Worm (Caenorhabditis elegans) whole organism, dauer: ENCODE results near the gene comt-4.

Experiments
- unc-62 ChIP-seq: sonication (generic microtip); optimal IDR thresholded peaks from 2 replicates; lab custom pipeline; 2017; ENCODE audit warnings: missing biosample characterization, missing genetic modification reagents, missing genetic modification characterization

comt-4 gene

DNA sequence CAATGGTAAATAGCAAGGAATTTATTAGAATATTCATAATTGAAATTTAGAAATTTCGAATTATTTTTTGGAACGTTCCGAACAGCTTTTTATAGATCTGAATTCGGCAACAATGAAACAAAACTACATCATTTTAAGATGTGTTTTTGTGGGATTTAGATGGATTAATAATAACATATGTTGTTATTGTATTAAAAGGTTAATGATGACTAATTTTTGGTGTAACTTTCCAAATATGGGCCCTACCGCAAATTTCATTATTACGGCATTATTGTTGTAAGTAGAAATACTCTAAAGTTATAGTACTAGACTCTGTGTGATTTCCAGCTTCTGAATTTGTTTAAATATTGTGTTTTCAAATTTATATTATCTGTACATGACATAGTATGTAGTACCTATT, 36.2 kb downstream of the comt-4 start, which contains the start of gene F59A7.11:
Gene F59A7.11, minus strand, starts transcription at position 101 of the 400 bp plus-strand sequence.
- TF ChIP-seq unc-62 (GFP tag; lab: Kevin White, UChicago): no peak

DNA sequence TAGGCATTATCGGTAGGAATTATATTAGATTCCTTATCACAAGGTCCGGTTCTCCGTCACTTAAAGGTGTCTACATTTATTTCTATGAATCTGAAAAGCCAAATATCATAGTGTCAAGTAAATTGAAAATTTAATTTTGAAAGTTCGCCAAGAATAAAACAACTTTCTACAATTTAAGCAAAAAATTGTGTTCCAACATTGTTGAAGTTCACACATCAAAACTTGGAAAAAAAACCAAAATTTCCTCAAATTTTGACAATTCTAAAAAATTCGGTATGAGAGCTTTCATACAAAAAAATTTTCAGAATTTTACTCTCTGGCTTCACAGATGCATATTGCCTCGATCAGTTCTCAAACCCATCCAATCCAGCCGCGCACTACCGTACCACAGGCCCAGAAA, 38.2 kb downstream of the comt-4 start, which contains the start of gene F59A7.7:
Gene F59A7.7, plus strand, starts transcription at position 301 of the 400 bp plus-strand sequence.
- no peak for TF ChIP-seq unc-62 (GFP tag; lab: Kevin White, UChicago)

DNA sequence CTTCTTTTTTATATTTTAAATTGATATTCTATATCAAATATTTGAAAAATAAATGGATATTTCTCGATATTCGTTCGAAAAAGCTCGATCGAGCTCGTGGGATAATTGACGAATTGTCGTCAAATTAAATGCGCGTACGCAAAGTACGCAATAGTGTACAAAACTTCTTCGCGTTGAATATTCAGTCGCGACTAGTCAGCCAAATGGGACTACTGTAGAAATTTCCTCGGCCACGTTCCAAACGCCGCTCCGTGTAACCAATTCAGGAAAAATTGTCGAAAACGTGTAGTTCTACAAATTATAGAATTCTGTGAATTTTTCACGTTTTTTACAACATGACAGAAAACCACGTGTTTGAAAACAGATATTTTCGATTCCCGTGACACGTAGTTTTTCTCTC, 41.6 kb downstream of the comt-4 start:
- no peak for TF ChIP-seq unc-62 (GFP tag; lab: Kevin White, UChicago)

DNA sequence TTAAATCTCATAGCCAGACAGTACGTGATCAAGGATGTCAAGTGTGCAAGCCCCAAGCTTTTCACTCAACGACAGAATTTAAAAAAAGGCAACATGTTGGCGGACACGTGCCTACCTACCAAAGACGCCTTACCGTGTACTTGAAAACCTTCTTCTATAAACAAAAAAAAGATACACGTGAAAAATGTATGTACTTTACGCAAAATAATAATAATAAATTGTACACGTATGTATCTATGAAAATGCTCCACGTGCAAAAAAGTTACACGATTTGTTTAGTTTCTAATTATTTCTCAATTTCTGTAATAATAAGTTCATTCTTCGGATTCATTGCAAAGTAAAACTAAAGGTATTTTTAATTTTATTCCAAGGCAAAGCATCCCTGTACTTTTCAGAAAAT, 45.3 kb downstream of the comt-4 start, which contains the start of gene cysl-4:
Gene cysl-4, plus strand, starts transcription at position 301 of the 400 bp plus-strand sequence.
- no peak for TF ChIP-seq unc-62 (GFP tag; lab: Kevin White, UChicago)

DNA sequence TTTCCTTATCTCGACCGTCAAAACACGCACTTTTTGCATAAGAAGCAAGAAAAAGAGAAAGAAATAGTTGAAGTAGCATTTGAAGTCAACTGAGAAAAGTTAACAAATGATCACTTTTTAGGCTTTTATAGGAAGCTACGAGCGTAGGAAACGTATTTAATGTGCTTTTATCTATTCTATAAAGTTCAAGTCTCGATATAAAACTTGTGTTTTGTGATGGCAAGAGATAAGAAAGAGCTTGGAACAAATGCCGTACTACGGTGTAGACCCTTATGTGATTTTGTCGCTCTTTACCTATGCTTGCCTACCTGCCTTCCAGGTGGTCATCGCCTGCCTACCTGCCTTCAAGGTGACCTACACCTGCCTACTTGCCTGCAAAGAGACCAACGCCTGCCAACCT, 45.8 kb downstream of the comt-4 start, which contains the start of gene clec-206:
Gene clec-206, minus strand, starts transcription at position 101 of the 400 bp plus-strand sequence.
- no peak for TF ChIP-seq unc-62 (GFP tag; lab: Kevin White, UChicago)

DNA sequence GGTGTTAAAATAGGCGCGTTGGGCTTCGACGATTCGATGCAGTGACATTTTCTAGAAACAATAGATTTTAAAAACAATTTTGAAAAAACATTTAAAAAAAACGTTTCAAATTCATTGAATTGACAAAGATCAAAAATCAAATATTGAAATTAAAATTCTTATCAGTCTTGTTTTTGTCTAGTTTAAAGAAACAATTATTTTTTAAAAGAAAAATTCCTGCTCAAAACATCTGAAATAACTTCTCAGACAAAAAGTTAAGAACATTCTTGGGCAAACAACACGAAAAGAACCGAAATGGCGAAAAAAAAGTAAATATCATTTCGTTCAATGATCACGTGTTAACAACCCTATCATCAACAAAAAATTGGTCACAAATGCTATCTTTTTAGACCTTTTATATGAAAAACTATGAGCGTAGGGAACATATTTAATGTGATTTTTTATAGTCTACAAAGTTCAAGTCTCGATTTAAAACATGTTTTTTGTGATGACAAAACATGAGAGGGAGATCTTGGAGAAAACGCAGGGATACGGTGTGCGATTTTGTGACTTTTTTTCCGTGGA, 50.4 kb downstream of the comt-4 start, which contains the start of gene alh-5:
Gene alh-5, minus strand, starts transcription at position 51 of the 564 bp plus-strand sequence.
- no peak for TF ChIP-seq unc-62 (GFP tag; lab: Kevin White, UChicago)
